Fruit fly (Drosophila melanogaster) whole organism, embryonic: ENCODE data around the gene BOD1.
A peak's percentile ranks its signal among the peaks of the same experiment; 100 is the strongest.

Source experiments
- CG10321 ChIP-seq: fragments of 200-800 bp; sonication (Bioruptor generic); IDR thresholded peaks from 2 replicates; pipeline ENCODE4 v1.3.6; 2022; ENCODE audit warnings: missing biosample characterization, missing genetic modification characterization
- CG10979 ChIP-seq: fragments of 200-800 bp; sonication (Bioruptor generic); optimal IDR thresholded peaks from 2 replicates; lab custom pipeline; 2018; ENCODE audit warnings: missing biosample characterization, mild to moderate bottlenecking, missing genetic modification characterization, moderate library complexity
- CG11504 ChIP-seq: fragments of 200-800 bp; sonication (Bioruptor generic); optimal IDR thresholded peaks from 3 replicates; lab custom pipeline; 2019; ENCODE audit warnings: missing biosample characterization, mild to moderate bottlenecking, missing genetic modification characterization, moderate library complexity
- CG12236 ChIP-seq: fragments of 200-800 bp; sonication (Bioruptor generic); optimal IDR thresholded peaks from 2 replicates; lab custom pipeline; 2016; ENCODE audit warnings: missing biosample characterization, missing genetic modification characterization
- CG12391 ChIP-seq: fragments of 200-800 bp; sonication (Bioruptor generic); optimal IDR thresholded peaks from 3 replicates; lab custom pipeline; 2018; ENCODE audit warnings: missing biosample characterization, mild to moderate bottlenecking, missing genetic modification characterization, moderate library complexity
- CG12659 ChIP-seq: fragments of 200-800 bp; sonication (Bioruptor generic); optimal IDR thresholded peaks from 3 replicates; lab custom pipeline; 2017; ENCODE audit warnings: mild to moderate bottlenecking, missing biosample characterization, missing genetic modification reagents, missing genetic modification characterization
- CG12942 ChIP-seq: fragments of 200-800 bp; sonication (Bioruptor generic); optimal IDR thresholded peaks from 3 replicates; lab custom pipeline; 2016; ENCODE audit warnings: missing biosample characterization, missing genetic modification characterization
- CG13296 ChIP-seq: fragments of 200-800 bp; sonication (Bioruptor generic); optimal IDR thresholded peaks from 3 replicates; lab custom pipeline; 2018; ENCODE audit warnings: missing biosample characterization, mild to moderate bottlenecking, missing genetic modification characterization
- CG13424 ChIP-seq: fragments of 200-800 bp; sonication (Bioruptor generic); optimal IDR thresholded peaks from 2 replicates; lab custom pipeline; 2019; ENCODE audit warnings: missing biosample characterization, mild to moderate bottlenecking, missing genetic modification characterization, moderate library complexity
- CG13775 ChIP-seq: fragments of 200-800 bp; sonication (Bioruptor generic); optimal IDR thresholded peaks from 3 replicates; lab custom pipeline; 2017; ENCODE audit warnings: missing biosample characterization, mild to moderate bottlenecking, missing genetic modification characterization
- CG15269 ChIP-seq: fragments of 200-800 bp; sonication (Bioruptor generic); optimal IDR thresholded peaks from 2 replicates; lab custom pipeline; 2018; ENCODE audit warnings: missing biosample characterization, mild to moderate bottlenecking, missing genetic modification characterization, moderate library complexity
- CG1603 ChIP-seq: fragments of 200-800 bp; sonication (Bioruptor generic); optimal IDR thresholded peaks from 2 replicates; lab custom pipeline; 2019; ENCODE audit warnings: missing biosample characterization, mild to moderate bottlenecking, missing genetic modification characterization, moderate library complexity
- CG17385 ChIP-seq: fragments of 200-800 bp; sonication (Bioruptor generic); optimal IDR thresholded peaks from 3 replicates; lab custom pipeline; 2018; ENCODE audit warnings: missing biosample characterization, mild to moderate bottlenecking, missing genetic modification characterization
- CG17802 ChIP-seq: fragments of 200-800 bp; sonication (Bioruptor generic); optimal IDR thresholded peaks from 2 replicates; lab custom pipeline; 2018; ENCODE audit warnings: missing biosample characterization, mild to moderate bottlenecking, missing genetic modification characterization, moderate library complexity
- CG18262 ChIP-seq: fragments of 200-800 bp; optimal IDR thresholded peaks from 3 replicates; lab custom pipeline; 2019; ENCODE audit warnings: missing biosample characterization, mild to moderate bottlenecking, missing genetic modification characterization, moderate library complexity
- CG2199 ChIP-seq: fragments of 200-800 bp; sonication (Bioruptor generic); IDR thresholded peaks from 3 replicates; pipeline ENCODE4 v1.3.6; 2022; ENCODE audit warnings: missing biosample characterization, missing genetic modification characterization
- CG2678 ChIP-seq: fragments of 200-800 bp; sonication (Bioruptor generic); optimal IDR thresholded peaks from 3 replicates; lab custom pipeline; 2019; ENCODE audit warnings: missing biosample characterization, mild to moderate bottlenecking, missing genetic modification characterization, moderate library complexity
- CG30403 ChIP-seq: fragments of 200-800 bp; sonication (Bioruptor generic); optimal IDR thresholded peaks from 3 replicates; lab custom pipeline; 2016; ENCODE audit warnings: missing biosample characterization, missing genetic modification characterization
- CG30431 ChIP-seq: fragments of 200-800 bp; sonication (Bioruptor generic); optimal IDR thresholded peaks from 2 replicates; lab custom pipeline; 2017; ENCODE audit warnings: missing biosample characterization, missing genetic modification characterization
- CG31365 ChIP-seq: fragments of 200-800 bp; sonication (Bioruptor generic); optimal IDR thresholded peaks from 2 replicates; lab custom pipeline; 2018; ENCODE audit warnings: missing biosample characterization, mild to moderate bottlenecking, missing genetic modification characterization
- CG3995 ChIP-seq: fragments of 200-800 bp; sonication (Bioruptor generic); optimal IDR thresholded peaks from 3 replicates; lab custom pipeline; 2016; ENCODE audit warnings: missing biosample characterization, missing genetic modification characterization
- CG4282 ChIP-seq: fragments of 200-800 bp; sonication (Bioruptor generic); optimal IDR thresholded peaks from 2 replicates; lab custom pipeline; 2016; ENCODE audit warnings: missing biosample characterization, missing genetic modification characterization
- CG4360 ChIP-seq: fragments of 200-800 bp; sonication (Bioruptor generic); IDR thresholded peaks from 2 replicates; pipeline ENCODE4 v1.3.6; 2022; ENCODE audit warnings: missing biosample characterization, missing genetic modification characterization
- CG4404 ChIP-seq: fragments of 200-800 bp; sonication (Bioruptor generic); IDR thresholded peaks from 2 replicates; pipeline ENCODE4 v1.3.6; 2022; ENCODE audit warnings: missing biosample characterization, missing genetic modification characterization
- CG4424 ChIP-seq: fragments of 200-800 bp; sonication (Bioruptor generic); optimal IDR thresholded peaks from 3 replicates; lab custom pipeline; 2016; ENCODE audit warnings: missing biosample characterization, missing genetic modification characterization
- CG4730 ChIP-seq: fragments of 200-800 bp; sonication (Bioruptor generic); IDR thresholded peaks from 2 replicates; pipeline ENCODE4 v1.3.6; 2022; ENCODE audit warnings: missing biosample characterization, missing genetic modification characterization
- CG8290 ChIP-seq, 3 experiments: fragments of 200-800 bp; sonication (Bioruptor generic); optimal IDR thresholded peaks; 2 replicates each; lab custom pipeline; 2016 to 2019; ENCODE audit warnings: missing biosample characterization in 3 of 3, missing genetic modification characterization in 3 of 3, mild to moderate bottlenecking in 2 of 3, moderate library complexity in 1 of 3
- CG8924 ChIP-seq: fragments of 200-800 bp; optimal IDR thresholded peaks from 3 replicates; lab custom pipeline; 2019; ENCODE audit warnings: missing biosample characterization, mild to moderate bottlenecking, missing genetic modification characterization, moderate library complexity
- CG9727 ChIP-seq: fragments of 200-800 bp; sonication (Bioruptor generic); optimal IDR thresholded peaks from 3 replicates; lab custom pipeline; 2017; ENCODE audit warnings: missing biosample characterization, mild to moderate bottlenecking, missing genetic modification characterization
- CG9817 ChIP-seq: fragments of 200-800 bp; sonication (Bioruptor generic); optimal IDR thresholded peaks from 2 replicates; lab custom pipeline; 2018; ENCODE audit warnings: missing biosample characterization, mild to moderate bottlenecking, missing genetic modification characterization, moderate library complexity
- GATAe ChIP-seq: fragments of 200-800 bp; sonication (Bioruptor generic); conservative IDR thresholded peaks from 2 replicates; pipeline ENCODE4 v1.3.6; 2022; ENCODE audit warnings: missing biosample characterization, missing genetic modification characterization
- HLH4C ChIP-seq: fragments of 200-800 bp; sonication (Bioruptor generic); IDR thresholded peaks from 3 replicates; pipeline ENCODE4 v1.3.6; 2022; ENCODE audit warnings: missing biosample characterization, missing genetic modification characterization; ENCODE audit not compliant: partially characterized antibody
- Hr3 ChIP-seq: fragments of 200-800 bp; sonication (Bioruptor generic); optimal IDR thresholded peaks from 3 replicates; lab custom pipeline; 2016; ENCODE audit warnings: missing biosample characterization, missing genetic modification characterization
- Med ChIP-seq: fragments of 200-800 bp; sonication (Bioruptor generic); peaks from one replicate; lab custom pipeline; 2016; ENCODE audit warnings: missing biosample characterization, missing genetic modification characterization, mild to moderate bottlenecking, inconsistent platforms, moderate library complexity
- Sry-β ChIP-seq: fragments of 200-800 bp; sonication (Bioruptor generic); optimal IDR thresholded peaks from 2 replicates; lab custom pipeline; 2018; ENCODE audit warnings: missing biosample characterization, mild to moderate bottlenecking, missing genetic modification characterization, moderate library complexity
- bab2 ChIP-seq: fragments of 200-800 bp; sonication (Bioruptor generic); optimal IDR thresholded peaks from 2 replicates; lab custom pipeline; 2016; ENCODE audit warnings: missing biosample characterization, missing genetic modification characterization
- bigmax ChIP-seq: fragments of 200-800 bp; sonication (Bioruptor generic); optimal IDR thresholded peaks from 2 replicates; lab custom pipeline; 2018; ENCODE audit warnings: missing biosample characterization, mild to moderate bottlenecking, missing genetic modification characterization
- gt ChIP-seq: fragments of 200-800 bp; sonication (Bioruptor generic); IDR thresholded peaks from 2 replicates; pipeline ENCODE4 v1.3.6; 2022; ENCODE audit warnings: missing biosample characterization, missing genetic modification characterization
- nerfin-2 ChIP-seq: fragments of 200-800 bp; sonication (Bioruptor generic); IDR thresholded peaks from 2 replicates; pipeline ENCODE4 v1.3.6; 2022; ENCODE audit warnings: missing biosample characterization, missing genetic modification characterization; ENCODE audit not compliant: partially characterized antibody
- pan ChIP-seq, 4 experiments: fragments of >200 bp in 3 of 4; fragments of 200-800 bp in 1 of 4; sonication (Bioruptor generic) in 1 of 4; optimal IDR thresholded peaks in 3 of 4; IDR thresholded peaks in 1 of 4; 2 replicates each; pipeline versions ENCODE4 v1.3.6 to Lab custom; 2017 to 2022; ENCODE audit warnings: missing biosample characterization in 2 of 4, missing genetic modification characterization in 2 of 4, mixed read lengths in 1 of 4
- pzg ChIP-seq: fragments of 200-800 bp; sonication (Bioruptor generic); optimal IDR thresholded peaks from 3 replicates; lab custom pipeline; 2018; ENCODE audit warnings: missing biosample characterization, mild to moderate bottlenecking, missing genetic modification characterization, moderate library complexity
- ranshi ChIP-seq: fragments of 200-800 bp; sonication (Bioruptor generic); IDR thresholded peaks from 2 replicates; pipeline ENCODE4 v1.3.6; 2022; ENCODE audit warnings: missing biosample characterization, missing genetic modification characterization
- scrt ChIP-seq: fragments of 200-800 bp; sonication (Bioruptor generic); optimal IDR thresholded peaks from 2 replicates; lab custom pipeline; 2018; ENCODE audit warnings: missing biosample characterization, mild to moderate bottlenecking, missing genetic modification characterization, moderate library complexity
- slp2 ChIP-seq: fragments of 200-800 bp; sonication (Bioruptor generic); optimal IDR thresholded peaks from 2 replicates; lab custom pipeline; 2016; ENCODE audit warnings: missing biosample characterization, missing genetic modification characterization
- so ChIP-seq: fragments of 200-800 bp; sonication (Bioruptor generic); IDR thresholded peaks from 3 replicates; pipeline ENCODE4 v1.3.6; 2022; ENCODE audit warnings: missing biosample characterization, missing genetic modification characterization
- ssp ChIP-seq: fragments of 200-800 bp; sonication (Bioruptor generic); IDR thresholded peaks from 2 replicates; pipeline ENCODE4 v1.3.6; 2022; ENCODE audit warnings: missing biosample characterization, missing genetic modification characterization
- tap ChIP-seq: fragments of 200-800 bp; optimal IDR thresholded peaks from 3 replicates; lab custom pipeline; 2019; ENCODE audit warnings: missing biosample characterization, mild to moderate bottlenecking, missing genetic modification characterization, moderate library complexity
- unpg ChIP-seq: fragments of 200-800 bp; sonication (Bioruptor generic); optimal IDR thresholded peaks from 3 replicates; lab custom pipeline; 2018; ENCODE audit warnings: missing biosample characterization, mild to moderate bottlenecking, missing genetic modification characterization, moderate library complexity
- vvl ChIP-seq: fragments of 200-800 bp; sonication (Bioruptor generic); IDR thresholded peaks from 2 replicates; pipeline ENCODE4 v1.3.6; 2022; ENCODE audit warnings: missing biosample characterization, missing genetic modification characterization
- wek ChIP-seq: fragments of 200-800 bp; sonication (Bioruptor generic); optimal IDR thresholded peaks from 3 replicates; lab custom pipeline; 2018; ENCODE audit warnings: missing biosample characterization, mild to moderate bottlenecking, missing genetic modification characterization, moderate library complexity

BOD1 gene

DNA sequence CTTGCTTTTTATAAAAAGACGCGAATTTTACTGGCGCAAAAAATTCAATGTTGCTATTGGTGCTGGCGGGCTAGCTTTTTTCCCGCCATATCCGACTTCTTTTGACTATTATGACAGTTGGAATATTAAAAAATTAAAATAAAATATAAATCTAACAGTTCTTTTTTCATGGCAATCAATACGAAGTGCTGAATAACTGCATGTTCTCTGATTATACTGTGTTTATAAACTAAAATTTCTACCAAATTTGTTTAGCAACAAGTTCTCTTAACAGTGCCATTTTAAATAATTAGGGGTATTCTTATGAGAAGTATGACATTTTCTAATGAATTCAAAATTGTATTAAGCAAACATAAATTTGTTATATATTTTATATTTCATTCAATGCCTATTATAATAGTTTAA, 18.7 kb upstream of the BOD1 start, which contains the start of gene Boh1 (continued):
- TF ChIP-seq CG18262 (tag; lab: Kevin White, UChicago): peak; percentile 47
- peak; percentile 84 for TF ChIP-seq wek (GFP tag; lab: Kevin White, UChicago)
- no peak for TF ChIP-seq CG4360 (GFP tag; lab: Robert Waterston, UW)
- no peak for TF ChIP-seq ssp
- peak; percentile 46 for TF ChIP-seq tap (tag; lab: Kevin White, UChicago)
- TF ChIP-seq so (GFP tag; lab: Robert Waterston, UW): no peak
- TF ChIP-seq CG15269 (tag; lab: Kevin White, UChicago): peak; percentile 45
- TF ChIP-seq CG31365 (tag; lab: Kevin White, UChicago): no peak
- TF ChIP-seq CG12659 (GFP tag; lab: Kevin White, UChicago): peak; percentile 39
- peak; percentile 2 for TF ChIP-seq CG9817
- TF ChIP-seq CG12942: no peak
- no peak for TF ChIP-seq CG10321
- peak; percentile 12 for TF ChIP-seq CG9727 (GFP tag; lab: Kevin White, UChicago)
- no peak for TF ChIP-seq CG3995 (GFP tag; lab: Kevin White, UChicago)
- peak; percentile 37 for TF ChIP-seq CG30403 (GFP tag; lab: Kevin White, UChicago)
- no peak for TF ChIP-seq bigmax
- peak; percentile 36 for TF ChIP-seq CG10979 (tag; lab: Kevin White, UChicago)
- no peak for TF ChIP-seq CG17802 (tag; lab: Kevin White, UChicago)
- peak; percentile 21 for TF ChIP-seq unpg (GFP tag; lab: Kevin White, UChicago)
- no peak for TF ChIP-seq CG4404
- peak; percentile 69 for TF ChIP-seq Med (GFP tag; lab: Kevin White, UChicago)
- peak; percentile 90 for TF ChIP-seq CG11504 (tag; lab: Kevin White, UChicago)
- TF ChIP-seq CG1603 (tag; lab: Kevin White, UChicago): no peak
- TF ChIP-seq CG2678 (tag; lab: Kevin White, UChicago): peak; percentile 60
- no peak for TF ChIP-seq CG4730 (GFP tag; lab: Robert Waterston, UW)
- TF ChIP-seq CG12391: peak; percentile 61
- TF ChIP-seq nerfin-2 (GFP tag; lab: Robert Waterston, UW): no peak
- TF ChIP-seq slp2 (GFP tag; lab: Kevin White, UChicago): no peak
- no peak for TF ChIP-seq CG12236 (GFP tag; lab: Kevin White, UChicago)
- no peak for TF ChIP-seq CG30431 (GFP tag; lab: Kevin White, UChicago)
- TF ChIP-seq CG13296: peak; percentile 56
- peak; percentile 21 for TF ChIP-seq scrt
- TF ChIP-seq CG4282 (GFP tag; lab: Kevin White, UChicago): no peak
- TF ChIP-seq bab2: no peak
- peak; percentile 94 for TF ChIP-seq Sry-β
- TF ChIP-seq pzg (GFP tag; lab: Kevin White, UChicago): peak; percentile 15
- TF ChIP-seq vvl (GFP tag; lab: Robert Waterston, UW): no peak
- no peak for TF ChIP-seq ranshi (GFP tag; lab: Robert Waterston, UW)
- no peak for TF ChIP-seq HLH4C
- peak; percentile 43 for TF ChIP-seq CG4424 (GFP tag; lab: Kevin White, UChicago)
- TF ChIP-seq CG8290 (GFP tag; optimal IDR thresholded peaks at IDR 0.05; lab: Kevin White, UChicago): no peak
- TF ChIP-seq CG8290 (tag; optimal IDR thresholded peaks at IDR 0.05; lab: Kevin White, UChicago): no peak
- no peak for TF ChIP-seq pan (optimal IDR thresholded peaks at IDR 0.05; lab: Kevin White, UChicago)
- TF ChIP-seq pan (GFP tag; optimal IDR thresholded peaks at IDR 0.05 in 1 of 2, IDR thresholded peaks at IDR 0.05 in 1 of 2): no peak
- TF ChIP-seq Hr3: peak; percentile 12
- TF ChIP-seq CG2199: no peak
- TF ChIP-seq CG17385 (GFP tag; lab: Kevin White, UChicago): peak; percentile 52
- no peak for TF ChIP-seq gt (GFP tag; lab: Robert Waterston, UW)
- TF ChIP-seq CG13775 (GFP tag; lab: Kevin White, UChicago): peak; percentile 26
- peak; percentile 51 for TF ChIP-seq CG13424 (tag; lab: Kevin White, UChicago)
- TF ChIP-seq CG8924 (tag; lab: Kevin White, UChicago): peak; percentile 62
- no peak for TF ChIP-seq GATAe
